Fruit fly (Drosophila melanogaster): ENCODE results near the gene RpS5a.

The RpS5a gene

DNA sequence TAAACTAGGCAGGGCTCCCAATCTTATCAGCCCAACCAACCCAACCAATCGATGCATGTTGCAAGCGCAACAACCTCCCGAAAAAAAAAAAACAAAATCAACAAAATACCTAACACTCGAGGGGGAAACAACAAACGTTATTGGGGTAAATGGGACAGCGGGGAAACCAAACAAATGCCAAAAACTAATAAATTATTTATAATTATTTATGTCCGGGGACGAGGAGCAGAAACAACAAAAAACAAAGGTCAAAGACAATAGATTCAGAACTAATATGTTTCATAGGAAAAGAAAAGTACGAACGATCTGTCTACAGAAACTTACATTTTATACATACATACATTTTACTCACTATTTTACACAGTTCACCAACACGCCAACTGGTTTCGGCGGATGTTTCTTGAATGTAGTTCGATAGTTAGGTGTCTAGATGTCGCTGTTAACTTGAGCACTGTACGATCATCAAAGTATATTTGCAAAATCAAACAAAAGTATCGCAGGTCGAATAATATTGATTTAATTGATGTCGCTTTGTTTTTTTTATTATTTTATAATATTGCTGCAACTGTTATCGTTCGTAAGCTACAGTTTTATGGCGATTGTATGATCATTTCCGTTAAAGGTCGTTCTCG is 27.6 kb upstream of the RpS5a start (continued):
- TF ChIP-seq grn (GFP tag; optimal IDR thresholded peaks at IDR 0.05) (no peak), Rx (GFP tag; IDR thresholded peaks at IDR 0.05) (no peak), CG2129 (GFP tag; IDR thresholded peaks at IDR 0.05; ENCODE audit: partially characterized antibody) (no peak), CG3163 (GFP tag; optimal IDR thresholded peaks at IDR 0.05) (no peak), gem (tag; optimal IDR thresholded peaks at IDR 0.05) (peak; percentile 51), Ets97D (GFP tag; optimal IDR thresholded peaks at IDR 0.05) (peak; percentile 1), Hsf (GFP tag; optimal IDR thresholded peaks at IDR 0.05) (peak; percentile 56), ase (GFP tag; IDR thresholded peaks at IDR 0.05) (no peak), CG15073 (GFP tag; optimal IDR thresholded peaks at IDR 0.05) (no peak), CG13296 (GFP tag; optimal IDR thresholded peaks at IDR 0.05) (no peak), Usf (GFP tag; optimal IDR thresholded peaks at IDR 0.05) (no peak), pita (GFP tag; optimal IDR thresholded peaks at IDR 0.05) (peak; percentile 53), CG17612 (GFP tag; IDR thresholded peaks at IDR 0.05) (no peak), CG11695 (GFP tag; IDR thresholded peaks at IDR 0.05) (no peak), Hey (tag; optimal IDR thresholded peaks at IDR 0.05) (no peak), lola (GFP tag; optimal IDR thresholded peaks at IDR 0.05) (peak in 1 of 3 experiments; percentile 7), nerfin-2 (GFP tag; IDR thresholded peaks at IDR 0.05; ENCODE audit: partially characterized antibody) (no peak), knrl (GFP tag; IDR thresholded peaks at IDR 0.05; ENCODE audit: partially characterized antibody) (peak; percentile 48; the same call in 2 of the 3 replicates), trem (tag; optimal IDR thresholded peaks at IDR 0.05) (no peak), gsb (GFP tag; IDR thresholded peaks at IDR 0.05) (no peak), CG15479 (GFP tag; optimal IDR thresholded peaks at IDR 0.05) (no peak), salm (tag; optimal IDR thresholded peaks at IDR 0.05) (no peak), CG12219 (GFP tag; optimal IDR thresholded peaks at IDR 0.05) (no peak), seq (GFP tag; IDR thresholded peaks at IDR 0.05) (no peak), CG13624 (GFP tag; optimal IDR thresholded peaks at IDR 0.05) (no peak), run (tag; optimal IDR thresholded peaks at IDR 0.05) (no peak), CG16863 (GFP tag; optimal IDR thresholded peaks at IDR 0.05) (no peak), Nf-YB (GFP tag; optimal IDR thresholded peaks at IDR 0.05) (peak; percentile 41), CG18011 (GFP tag; optimal IDR thresholded peaks at IDR 0.05) (no peak), tll (GFP tag; optimal IDR thresholded peaks at IDR 0.05) (no peak), row (GFP tag; IDR thresholded peaks at IDR 0.05) (0 out of 3 replicates have a peak, but pooled peaks have one; percentile 13), CG9797 (GFP tag; optimal IDR thresholded peaks at IDR 0.05) (no peak), fd102C (GFP tag; optimal IDR thresholded peaks at IDR 0.05) (no peak), B-H2 (GFP tag; optimal IDR thresholded peaks at IDR 0.05) (no peak), exex (tag; optimal IDR thresholded peaks at IDR 0.05) (no peak), CG1647 (GFP tag; optimal IDR thresholded peaks at IDR 0.05) (peak; percentile 4), Nf-YC (tag; optimal IDR thresholded peaks at IDR 0.05) (peak; percentile 13), D19B (GFP tag; optimal IDR thresholded peaks at IDR 0.05) (no peak), CG10959 (GFP tag; IDR thresholded peaks at IDR 0.05) (no peak), CG3726 (GFP tag; IDR thresholded peaks at IDR 0.05) (no peak), CG14710 (tag; optimal IDR thresholded peaks at IDR 0.05) (peak; percentile 10), pzg (GFP tag; optimal IDR thresholded peaks at IDR 0.05) (peak; percentile 0), NK7.1 (GFP tag; optimal IDR thresholded peaks at IDR 0.05) (no peak), Hmx (GFP tag; optimal IDR thresholded peaks at IDR 0.05) (no peak), trh (GFP tag; optimal IDR thresholded peaks at IDR 0.05) (no peak), Doc2 (GFP tag; IDR thresholded peaks at IDR 0.05) (no peak), CG14965 (GFP tag; optimal IDR thresholded peaks at IDR 0.05; ENCODE audit: borderline replicate concordance) (no peak), Eip74EF (GFP tag; optimal IDR thresholded peaks at IDR 0.05) (no peak), Ets65A (GFP tag) (peak; percentile 90), Sry-β (GFP tag; optimal IDR thresholded peaks at IDR 0.05) (no peak)

Data from whole organism, embryonic.